Worm (Caenorhabditis elegans): Measurements from ENCODE around the gene F32A5.4.

Gene F32A5.4

DNA sequence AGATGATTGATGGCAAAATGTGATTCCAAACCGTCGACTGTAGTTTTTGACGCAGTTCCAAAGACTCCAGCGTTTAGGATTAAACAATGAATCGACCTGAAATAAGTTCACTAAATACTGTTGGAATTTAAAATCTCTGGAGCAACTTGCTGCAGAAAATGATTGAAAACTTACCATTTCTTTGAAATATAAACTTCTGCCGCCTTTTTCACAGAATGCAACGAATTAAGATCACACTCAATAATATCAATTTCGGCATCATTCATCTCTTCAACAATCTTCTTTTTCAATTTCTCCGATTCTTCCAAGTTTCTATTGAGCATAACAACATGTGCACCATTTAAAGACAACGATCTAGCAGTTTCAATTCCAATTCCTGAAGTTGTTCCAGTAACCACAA is 21.3 kb upstream of the F32A5.4 start:
- TF ChIP-seq Y75B8A.6 (GFP tag; IDR thresholded peaks at IDR 0.05): no peak
- TF ChIP-seq unc-62 (GFP tag; optimal IDR thresholded peaks at IDR 0.05 in 1 of 2): peak in 1 of 2 experiments; percentile 90
- no peak for TF ChIP-seq unc-62 (tag; optimal IDR thresholded peaks at IDR 0.05)

DNA sequence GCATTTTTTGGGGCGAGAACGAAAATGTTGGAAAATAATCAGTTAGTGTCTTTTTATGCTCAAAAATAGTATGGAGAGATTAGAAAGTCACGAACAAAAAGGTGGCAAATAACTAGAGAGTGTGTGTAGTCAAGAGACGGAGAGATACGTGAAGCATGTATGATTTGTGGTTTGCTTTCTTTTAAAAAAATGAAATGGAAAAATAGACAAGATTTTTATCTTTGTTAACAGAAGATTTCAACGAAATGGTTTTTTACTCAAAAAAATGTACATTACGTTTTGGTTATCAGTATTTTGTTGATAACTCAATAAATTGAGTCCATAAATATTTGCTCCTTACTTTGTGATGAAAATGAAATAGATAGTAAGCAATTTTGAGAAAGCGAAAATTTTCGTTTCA is 20.8 kb upstream of the F32A5.4 start, which contains the start of gene dhs-7:
TSS of gene dhs-7 (minus strand) at position 277 of the 400 bp plus-strand sequence.
- TF ChIP-seq zip-11 (GFP tag; IDR thresholded peaks at IDR 0.05): no peak
- TF ChIP-seq nhr-48 (tag; optimal IDR thresholded peaks at IDR 0.05): no peak
- TF ChIP-seq nhr-28 (tag; optimal IDR thresholded peaks at IDR 0.05): peak; percentile 34
- no peak for TF ChIP-seq lir-3 (tag; optimal IDR thresholded peaks at IDR 0.05)
- no peak for TF ChIP-seq ceh-44 (GFP tag; IDR thresholded peaks at IDR 0.05)
- peak; percentile 58 for TF ChIP-seq dve-1 (tag; optimal IDR thresholded peaks at IDR 0.05; ENCODE audit: insufficient read depth)
- TF ChIP-seq dmd-6 (GFP tag; IDR thresholded peaks at IDR 0.05): peak; percentile 36; the same call in 1 of the 2 replicates
- TF ChIP-seq pqm-1 (tag; optimal IDR thresholded peaks at IDR 0.05): peak; percentile 47
- TF ChIP-seq daf-16 (GFP tag; optimal IDR thresholded peaks at IDR 0.05): no peak
- TF ChIP-seq daf-16 (tag; optimal IDR thresholded peaks at IDR 0.05): peak; percentile 70
- TF ChIP-seq ZK337.2 (GFP tag; IDR thresholded peaks at IDR 0.05): no peak
- TF ChIP-seq hlh-11 (tag; optimal IDR thresholded peaks at IDR 0.05): peak; percentile 20
- TF ChIP-seq spr-1 (tag; optimal IDR thresholded peaks at IDR 0.05): no peak
- no peak for TF ChIP-seq T26A8.4 (GFP tag; IDR thresholded peaks at IDR 0.05)

DNA sequence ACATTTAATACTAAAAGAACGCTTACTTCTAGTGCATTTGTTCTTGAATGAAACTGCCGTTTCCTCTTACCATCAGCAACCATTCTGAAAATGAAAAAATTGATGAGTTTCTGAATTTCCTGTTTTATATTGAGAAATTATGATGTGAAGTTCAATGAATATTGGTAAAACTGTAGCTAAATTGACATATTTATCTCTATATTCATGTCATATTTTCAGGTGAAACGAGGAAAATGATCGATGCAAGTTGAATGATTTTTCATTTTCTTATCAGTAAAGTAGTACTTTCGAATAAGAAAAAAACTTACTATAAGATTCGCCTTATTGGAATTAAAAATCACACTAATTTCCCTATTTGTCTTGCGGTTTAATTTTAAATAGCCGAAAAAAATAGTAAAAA is 18.8 kb upstream of the F32A5.4 start, which contains the start of gene E04F6.15:
TSS of gene E04F6.15 (minus strand) at position 101 of the 400 bp plus-strand sequence.
- peak; percentile 47; the same call in 1 of the 2 replicates for TF ChIP-seq dmd-6 (GFP tag; IDR thresholded peaks at IDR 0.05)
- no peak for TF ChIP-seq lir-3 (tag; optimal IDR thresholded peaks at IDR 0.05)
- TF ChIP-seq dve-1 (tag; optimal IDR thresholded peaks at IDR 0.05; ENCODE audit: insufficient read depth): peak; percentile 31
- TF ChIP-seq nhr-25 (tag; optimal IDR thresholded peaks at IDR 0.05; ENCODE audit: borderline replicate concordance, insufficient read depth): no peak
- peak; percentile 10 for TF ChIP-seq T20F7.1 (GFP tag; optimal IDR thresholded peaks at IDR 0.05)
- TF ChIP-seq dpl-1 (GFP tag; optimal IDR thresholded peaks at IDR 0.05): no peak

DNA sequence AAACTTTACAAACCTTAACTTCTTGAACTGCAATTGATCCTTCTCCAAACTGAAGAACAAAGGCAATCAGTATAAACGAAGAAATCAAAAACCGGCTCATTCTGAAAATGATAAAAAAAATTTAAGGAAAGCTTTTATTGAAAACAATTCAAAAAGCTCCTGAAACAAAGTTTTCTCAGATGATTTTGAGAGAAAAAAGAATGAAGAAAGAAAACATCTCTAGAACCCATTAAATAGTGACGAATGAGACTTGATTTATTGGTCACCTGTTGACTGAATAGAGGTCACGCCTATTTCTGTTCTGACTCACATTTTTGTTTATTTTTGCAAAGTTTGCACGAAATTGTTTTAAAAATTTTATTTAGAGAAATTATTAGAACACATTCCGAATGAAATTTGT is 17.7 kb upstream of the F32A5.4 start, which contains the start of gene E04F6.8:
TSS of gene E04F6.8 (minus strand) at position 101 of the 400 bp plus-strand sequence.
- no peak for TF ChIP-seq snpc-1.2 (GFP tag; IDR thresholded peaks at IDR 0.05)
- TF ChIP-seq madf-9 (GFP tag; conservative IDR thresholded peaks at IDR 0.05): no peak
- peak; percentile 8 for TF ChIP-seq nhr-11 (tag; optimal IDR thresholded peaks at IDR 0.05)
- TF ChIP-seq cey-2 (tag; optimal IDR thresholded peaks at IDR 0.05; ENCODE audit: borderline replicate concordance, insufficient read depth): no peak
- peak; percentile 38 for TF ChIP-seq hlh-30 (tag; optimal IDR thresholded peaks at IDR 0.05; ENCODE audit: insufficient read depth)
- no peak for TF ChIP-seq ztf-11 (tag; optimal IDR thresholded peaks at IDR 0.05)
- peak in 1 of 2 experiments; percentile 75 for TF ChIP-seq daf-16 (GFP tag; optimal IDR thresholded peaks at IDR 0.05)
- TF ChIP-seq daf-16 (tag; optimal IDR thresholded peaks at IDR 0.05): no peak

DNA sequence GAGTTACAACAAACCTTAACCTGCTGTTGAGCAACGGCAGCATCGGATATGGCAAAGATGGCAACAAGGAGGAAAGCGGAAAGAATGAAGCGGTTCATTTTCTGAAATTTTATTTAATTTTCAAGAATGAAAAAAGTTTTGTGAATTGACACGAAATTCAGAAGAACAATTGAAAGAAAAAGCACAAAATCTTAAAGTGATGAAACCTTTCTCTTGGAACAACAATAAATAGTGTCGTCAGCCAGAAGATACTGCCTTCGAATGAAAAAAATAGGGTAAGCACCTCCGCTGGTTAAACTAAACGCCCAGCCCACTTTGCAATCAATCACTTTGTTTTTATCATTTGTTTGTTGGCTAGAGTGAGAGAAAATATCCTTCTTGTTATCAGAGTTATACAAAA is 16.9 kb upstream of the F32A5.4 start, which contains the start of gene E04F6.9:
TSS of gene E04F6.9 (minus strand) at position 101 of the 400 bp plus-strand sequence.
- TF ChIP-seq daf-16 (GFP tag; optimal IDR thresholded peaks at IDR 0.05): peak in 1 of 2 experiments; percentile 36
- no peak for TF ChIP-seq daf-16 (tag; optimal IDR thresholded peaks at IDR 0.05)
- no peak for TF ChIP-seq snpc-1.2 (GFP tag; IDR thresholded peaks at IDR 0.05)

DNA sequence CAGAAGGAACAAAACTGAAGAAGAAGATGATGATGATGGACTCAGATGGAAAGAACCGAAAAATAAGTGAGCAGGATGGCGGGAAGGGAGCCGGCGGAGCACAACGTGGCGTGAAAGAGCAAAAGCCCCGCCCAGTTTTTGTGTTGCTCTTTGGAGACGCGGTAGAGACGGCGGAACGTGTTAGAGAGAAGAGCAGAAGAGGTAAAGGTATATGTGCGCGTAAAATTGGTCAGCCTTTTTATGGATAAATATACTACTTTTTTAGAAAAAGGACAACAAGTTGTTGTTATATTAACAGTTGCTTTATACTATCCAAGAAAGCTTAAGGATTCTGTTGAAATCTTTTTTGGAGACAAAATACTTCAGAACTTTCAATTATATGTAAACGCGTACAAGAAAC is 11.9 kb upstream of the F32A5.4 start, which contains the start of gene E04F6.10:
TSS of gene E04F6.10 (minus strand) at position 101 of the 400 bp plus-strand sequence.
- peak; percentile 66 for TF ChIP-seq aha-1 (tag)
- TF ChIP-seq zag-1 (tag; optimal IDR thresholded peaks at IDR 0.05): no peak
- no peak for TF ChIP-seq rbr-2 (tag; optimal IDR thresholded peaks at IDR 0.05)
- TF ChIP-seq ceh-20 (GFP tag; IDR thresholded peaks at IDR 0.05): no peak
- no peak for TF ChIP-seq lim-7 (GFP tag; IDR thresholded peaks at IDR 0.05)
- TF ChIP-seq daf-12 (tag; optimal IDR thresholded peaks at IDR 0.05): no peak
- TF ChIP-seq ZK546.5 (tag; optimal IDR thresholded peaks at IDR 0.05): no peak
- TF ChIP-seq dmd-8 (GFP tag; IDR thresholded peaks at IDR 0.05): no peak
- TF ChIP-seq unc-62 (GFP tag; optimal IDR thresholded peaks at IDR 0.05 in 1 of 2): peak in 1 of 2 experiments; percentile 57
- no peak for TF ChIP-seq unc-62 (tag; optimal IDR thresholded peaks at IDR 0.05)
